Worm (Caenorhabditis elegans) whole organism, L4 larva: Measurements from ENCODE around the gene rib-1.

ENCODE experiments used
- R02D3.7 ChIP-seq: fragments of 150-350 bp; sonication (generic microtip); optimal IDR thresholded peaks from 3 replicates; lab custom pipeline; 2014; ENCODE audit warnings: missing biosample characterization, missing genetic modification characterization
- ama-1 ChIP-seq: fragments of 150-350 bp; optimal IDR thresholded peaks from 2 replicates; lab custom pipeline; 2014; ENCODE audit warnings: inconsistent platforms, mixed read lengths
- daf-8 ChIP-seq: fragments of 200-800 bp; sonication (Bioruptor generic); IDR thresholded peaks from 2 replicates; pipeline ENCODE4 v1.3.6; 2022; ENCODE audit warnings: missing genetic modification characterization, missing compliant biosample characterization
- egl-43 ChIP-seq: fragments of 200-800 bp; sonication (Bioruptor generic); IDR thresholded peaks from 2 replicates; pipeline ENCODE4 v1.3.6; 2022; ENCODE audit warnings: missing genetic modification reagents, missing genetic modification characterization, missing compliant biosample characterization
- fos-1 ChIP-seq: fragments of 150-350 bp; optimal IDR thresholded peaks from 2 replicates; lab custom pipeline; 2014; ENCODE audit warnings: missing biosample characterization, missing genetic modification characterization
- hlh-30 ChIP-seq: sonication (generic microtip); optimal IDR thresholded peaks from 2 replicates; lab custom pipeline; 2017; ENCODE audit warnings: antibody characterized with exemption, mild to moderate bottlenecking, missing genetic modification characterization, missing compliant biosample characterization; ENCODE audit not compliant: insufficient read depth
- madf-9 ChIP-seq: fragments of 200-800 bp; sonication (Bioruptor generic); conservative IDR thresholded peaks from 2 replicates; pipeline ENCODE4 v1.3.6; 2022; ENCODE audit warnings: missing genetic modification reagents, missing genetic modification characterization, missing compliant biosample characterization
- nhr-10 ChIP-seq: fragments of 150-350 bp; optimal IDR thresholded peaks from 2 replicates; lab custom pipeline; 2014; ENCODE audit warnings: missing biosample characterization, missing genetic modification characterization
- nhr-111 ChIP-seq: fragments of 200-800 bp; sonication (Bioruptor generic); optimal IDR thresholded peaks from 2 replicates; lab custom pipeline; 2018; ENCODE audit warnings: mild to moderate bottlenecking, missing genetic modification characterization, missing compliant biosample characterization
- nhr-25 ChIP-seq: sonication (generic microtip); optimal IDR thresholded peaks from 2 replicates; lab custom pipeline; 2017; ENCODE audit warnings: missing genetic modification characterization, mild to moderate bottlenecking, missing compliant biosample characterization, antibody characterized with exemption, moderate library complexity, borderline replicate concordance; ENCODE audit not compliant: insufficient read depth
- snpc-4 ChIP-seq: fragments of 150-350 bp; optimal IDR thresholded peaks from 2 replicates; lab custom pipeline; 2014; ENCODE audit warnings: missing biosample characterization, missing genetic modification characterization
- spr-1 ChIP-seq: sonication (generic microtip); optimal IDR thresholded peaks from 2 replicates; lab custom pipeline; 2016; ENCODE audit warnings: mild to moderate bottlenecking, missing genetic modification characterization, missing compliant biosample characterization
- unc-62 ChIP-seq, 3 experiments: fragments of 150-350 bp in 1 of 3; sonication (generic microtip); optimal IDR thresholded peaks in 2 of 3; peaks in 1 of 3; 1 replicate in 1 of 3; 2 replicates in 2 of 3; lab custom pipeline; 2014 to 2017; ENCODE audit warnings: missing biosample characterization in 3 of 3, missing genetic modification characterization in 3 of 3, missing genetic modification reagents in 3 of 3, missing genotype in 1 of 3
- zag-1 ChIP-seq: fragments of 150-350 bp; optimal IDR thresholded peaks from 2 replicates; lab custom pipeline; 2014; ENCODE audit warnings: missing biosample characterization, missing genetic modification characterization

ce11 chrIV:11551813-11552212, 26.8 kb upstream of the rib-1 start, which contains the start of gene col-128:
- TF ChIP-seq ama-1: no peak
- TF ChIP-seq egl-43 (GFP tag; lab: Robert Waterston, UW): no peak
- TF ChIP-seq unc-62 (GFP tag; optimal IDR thresholded peaks at IDR 0.05 in 1 of 2; lab: Kevin White, UChicago): no peak
- no peak for TF ChIP-seq unc-62 (tag; optimal IDR thresholded peaks at IDR 0.05; lab: Kevin White, UChicago)
- no peak for TF ChIP-seq nhr-111 (GFP tag; lab: Kevin White, UChicago)
- TF ChIP-seq hlh-30: no peak
- TF ChIP-seq zag-1: no peak
- no peak for TF ChIP-seq spr-1 (tag; lab: Kevin White, UChicago)
- TF ChIP-seq nhr-10 (tag; lab: Kevin White, UChicago): no peak
- TF ChIP-seq madf-9 (GFP tag; lab: Robert Waterston, UW): no peak
- no peak for TF ChIP-seq daf-8 (GFP tag; lab: Robert Waterston, UW)
- TF ChIP-seq fos-1: no peak
- TF ChIP-seq R02D3.7: no peak
- no peak for TF ChIP-seq nhr-25 (tag; lab: Kevin White, UChicago)
- TF ChIP-seq snpc-4 (tag; lab: Kevin White, UChicago): no peak
